Worm (Caenorhabditis elegans): ENCODE results near the gene eef-1G.

DNA sequence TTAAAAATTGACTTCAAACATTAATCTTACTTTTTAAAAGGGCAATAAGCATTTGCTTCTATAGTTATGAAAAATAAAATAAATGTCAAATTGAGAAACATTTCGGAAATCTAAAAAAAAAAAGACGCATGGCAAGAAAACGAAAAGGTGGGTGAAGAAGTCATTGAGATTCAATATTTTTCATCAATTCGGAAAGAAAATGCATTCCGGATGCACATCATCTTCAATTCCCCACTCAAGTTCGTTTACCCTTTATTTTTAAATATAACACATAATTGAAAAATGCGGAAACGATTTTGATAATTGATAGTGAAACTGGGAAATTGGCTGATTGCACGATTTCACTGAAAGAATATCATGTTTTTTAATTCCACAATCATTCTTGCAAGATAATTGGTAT lies 36.9 kb downstream of the eef-1G start, which contains the start of gene F53B7.4:
- no peak for TF ChIP-seq him-1 (tag; optimal IDR thresholded peaks at IDR 0.05)
- TF ChIP-seq dao-5 (tag; optimal IDR thresholded peaks at IDR 0.05) = no peak
- TF ChIP-seq W03F9.2 (tag; optimal IDR thresholded peaks at IDR 0.05) = no peak

Data from whole organism, L4/young adult.